Fruit fly (Drosophila melanogaster) whole organism, embryonic: ENCODE measurements around the gene uif.
A peak's percentile ranks its signal among the peaks of the same experiment; 100 is the strongest.

ENCODE experiments used
- Bdp1 ChIP-seq: fragments of 200-800 bp; sonication (Bioruptor generic); optimal IDR thresholded peaks from 3 replicates; lab custom pipeline; 2016; ENCODE audit warnings: missing biosample characterization, missing genetic modification characterization
- CG11093 ChIP-seq: fragments of 200-800 bp; sonication (Bioruptor generic); IDR thresholded peaks from 3 replicates; pipeline ENCODE4 v1.3.6; 2022; ENCODE audit warnings: missing biosample characterization, missing genetic modification characterization
- CG14014 ChIP-seq: fragments of 200-800 bp; sonication (Bioruptor generic); IDR thresholded peaks from 2 replicates; pipeline ENCODE4 v1.3.6; 2022; ENCODE audit warnings: missing biosample characterization, missing genetic modification characterization
- CG14710 ChIP-seq: fragments of 200-800 bp; sonication (Bioruptor generic); optimal IDR thresholded peaks from 3 replicates; lab custom pipeline; 2019; ENCODE audit warnings: missing biosample characterization, mild to moderate bottlenecking, missing genetic modification characterization, moderate library complexity
- CG1647 ChIP-seq: fragments of 200-800 bp; sonication (Bioruptor generic); optimal IDR thresholded peaks from 3 replicates; lab custom pipeline; 2016; ENCODE audit warnings: missing biosample characterization, missing genetic modification characterization
- CG16779 ChIP-seq: fragments of 200-800 bp; sonication (Bioruptor generic); IDR thresholded peaks from 2 replicates; pipeline ENCODE4 v1.3.6; 2022; ENCODE audit warnings: missing biosample characterization, missing genetic modification characterization
- CG16863 ChIP-seq: fragments of 200-800 bp; sonication (Bioruptor generic); optimal IDR thresholded peaks from 3 replicates; lab custom pipeline; 2016; ENCODE audit warnings: missing biosample characterization, missing genetic modification characterization
- CG17328 ChIP-seq: fragments of 200-800 bp; sonication (Bioruptor generic); IDR thresholded peaks from 2 replicates; pipeline ENCODE4 v1.3.6; 2022; ENCODE audit warnings: missing biosample characterization, missing genetic modification characterization
- CG18011 ChIP-seq: fragments of 200-800 bp; sonication (Bioruptor generic); optimal IDR thresholded peaks from 2 replicates; lab custom pipeline; 2017; ENCODE audit warnings: missing biosample characterization, missing genetic modification characterization, mild to moderate bottlenecking, moderate library complexity, missing genotype
- CG2678 ChIP-seq: fragments of 200-800 bp; sonication (Bioruptor generic); optimal IDR thresholded peaks from 3 replicates; lab custom pipeline; 2019; ENCODE audit warnings: missing biosample characterization, mild to moderate bottlenecking, missing genetic modification characterization, moderate library complexity
- CG3281 ChIP-seq: fragments of 200-800 bp; sonication (Bioruptor generic); optimal IDR thresholded peaks from 3 replicates; lab custom pipeline; 2017; ENCODE audit warnings: missing biosample characterization, mild to moderate bottlenecking, missing genetic modification characterization
- CG4854 ChIP-seq: fragments of 200-800 bp; sonication (Bioruptor generic); optimal IDR thresholded peaks from 2 replicates; lab custom pipeline; 2016; ENCODE audit warnings: missing biosample characterization, missing genetic modification characterization, inconsistent platforms
- CG6813 ChIP-seq: fragments of 200-800 bp; sonication (Bioruptor generic); optimal IDR thresholded peaks from 2 replicates; lab custom pipeline; 2017; ENCODE audit warnings: missing biosample characterization, missing genetic modification characterization, mild to moderate bottlenecking, moderate library complexity, missing genetic modification reagents
- CG7839 ChIP-seq: fragments of 200-800 bp; sonication (Bioruptor generic); optimal IDR thresholded peaks from 3 replicates; lab custom pipeline; 2018; ENCODE audit warnings: missing biosample characterization, mild to moderate bottlenecking, missing genetic modification characterization, moderate library complexity
- CG8388 ChIP-seq: fragments of 200-800 bp; sonication (Bioruptor generic); optimal IDR thresholded peaks from 2 replicates; lab custom pipeline; 2019; ENCODE audit warnings: missing biosample characterization, mild to moderate bottlenecking, missing genetic modification characterization, moderate library complexity
- CG8478 ChIP-seq: fragments of >200 bp; optimal IDR thresholded peaks from 2 replicates; lab custom pipeline; 2018
- CG8924 ChIP-seq: fragments of 200-800 bp; optimal IDR thresholded peaks from 3 replicates; lab custom pipeline; 2019; ENCODE audit warnings: missing biosample characterization, mild to moderate bottlenecking, missing genetic modification characterization, moderate library complexity
- CG9215 ChIP-seq: fragments of 200-800 bp; sonication (Bioruptor generic); IDR thresholded peaks from 2 replicates; pipeline ENCODE4 v1.3.6; 2022; ENCODE audit warnings: missing biosample characterization, missing genetic modification characterization
- CHES-1-like ChIP-seq: fragments of 200-800 bp; sonication (Bioruptor generic); optimal IDR thresholded peaks from 2 replicates; lab custom pipeline; 2016; ENCODE audit warnings: missing biosample characterization, missing genetic modification characterization
- CTCF ChIP-seq: fragments of 200-800 bp; sonication (Bioruptor generic); optimal IDR thresholded peaks from 2 replicates; lab custom pipeline; 2017; ENCODE audit warnings: missing biosample characterization, mild to moderate bottlenecking, missing genetic modification characterization, moderate library complexity
- Ets65A ChIP-seq: fragments of 200-800 bp; sonication (Bioruptor generic); peaks from one replicate; lab custom pipeline; 2016; ENCODE audit warnings: missing biosample characterization, missing genetic modification characterization
- Gsc ChIP-seq: fragments of 200-800 bp; sonication (Bioruptor generic); IDR thresholded peaks from 2 replicates; pipeline ENCODE4 v1.3.6; 2022; ENCODE audit warnings: missing biosample characterization, missing genetic modification characterization
- HLH54F ChIP-seq: fragments of 200-800 bp; sonication (Bioruptor generic); optimal IDR thresholded peaks from 3 replicates; lab custom pipeline; 2016; ENCODE audit warnings: missing biosample characterization, missing genetic modification characterization
- Hmr ChIP-seq: fragments of 200-800 bp; sonication (Bioruptor generic); optimal IDR thresholded peaks from 3 replicates; lab custom pipeline; 2017; ENCODE audit warnings: mild to moderate bottlenecking, missing biosample characterization, missing genetic modification reagents, missing genetic modification characterization
- Hr39 ChIP-seq: fragments of >200 bp; optimal IDR thresholded peaks from 2 replicates; lab custom pipeline; 2017
- MBD-R2 ChIP-seq: fragments of 200-800 bp; sonication (Bioruptor generic); IDR thresholded peaks from 2 replicates; pipeline ENCODE4 v1.3.6; 2022; ENCODE audit warnings: missing biosample characterization, missing genetic modification characterization
- NC2α ChIP-seq: fragments of 200-800 bp; sonication (Bioruptor generic); optimal IDR thresholded peaks from 2 replicates; lab custom pipeline; 2016; ENCODE audit warnings: missing biosample characterization, missing genetic modification characterization
- Opbp ChIP-seq: fragments of 200-800 bp; sonication (Bioruptor generic); IDR thresholded peaks from 3 replicates; pipeline ENCODE4 v1.3.6; 2022; ENCODE audit warnings: missing biosample characterization, missing genetic modification characterization; ENCODE audit not compliant: partially characterized antibody
- Six4 ChIP-seq: fragments of 200-800 bp; sonication (Bioruptor generic); optimal IDR thresholded peaks from 2 replicates; lab custom pipeline; 2016; ENCODE audit warnings: missing biosample characterization, missing genetic modification characterization
- Sry-δ ChIP-seq: fragments of 200-800 bp; sonication (Bioruptor generic); optimal IDR thresholded peaks from 2 replicates; lab custom pipeline; 2016; ENCODE audit warnings: missing biosample characterization, missing genetic modification characterization
- ash1 ChIP-seq: fragments of 200-800 bp; sonication (Bioruptor generic); optimal IDR thresholded peaks from 2 replicates; lab custom pipeline; 2018; ENCODE audit warnings: missing biosample characterization, mild to moderate bottlenecking, missing genetic modification characterization
- ato ChIP-seq: fragments of 200-800 bp; sonication (Bioruptor generic); IDR thresholded peaks from 2 replicates; pipeline ENCODE4 v1.3.6; 2022; ENCODE audit warnings: missing biosample characterization, missing genetic modification characterization; ENCODE audit not compliant: partially characterized antibody
- bbx ChIP-seq: fragments of 200-800 bp; sonication (Bioruptor generic); IDR thresholded peaks from 2 replicates; pipeline ENCODE4 v1.3.6; 2022; ENCODE audit warnings: missing biosample characterization, missing genetic modification characterization; ENCODE audit not compliant: partially characterized antibody
- br ChIP-seq: fragments of >200 bp; optimal IDR thresholded peaks from 2 replicates; lab custom pipeline; 2017
- chinmo ChIP-seq: fragments of 200-800 bp; sonication (Bioruptor generic); IDR thresholded peaks from 4 replicates; pipeline ENCODE4 v1.3.6; 2022; ENCODE audit warnings: missing biosample characterization, missing genetic modification characterization; ENCODE audit not compliant: partially characterized antibody
- corto ChIP-seq: fragments of 200-800 bp; sonication (Bioruptor generic); optimal IDR thresholded peaks from 2 replicates; lab custom pipeline; 2016; ENCODE audit warnings: missing biosample characterization, mild to moderate bottlenecking, missing genetic modification characterization, moderate library complexity
- dimm ChIP-seq: fragments of 200-800 bp; sonication (Bioruptor generic); IDR thresholded peaks from 2 replicates; pipeline ENCODE4 v1.3.6; 2022; ENCODE audit warnings: missing biosample characterization, missing genetic modification characterization
- eve ChIP-seq, 2 experiments: fragments of >200 bp; optimal IDR thresholded peaks; 2 replicates each; lab custom pipeline; 2017; ENCODE audit warnings: missing biosample characterization in 2 of 2, missing genetic modification characterization in 2 of 2
- hb ChIP-seq: fragments of 200-800 bp; sonication (Bioruptor generic); IDR thresholded peaks from 3 replicates; pipeline ENCODE4 v1.3.6; 2022; ENCODE audit warnings: missing biosample characterization, missing genetic modification characterization; ENCODE audit not compliant: partially characterized antibody
- insv ChIP-seq, 2 experiments: fragments of 200-800 bp; sonication (Bioruptor generic); optimal IDR thresholded peaks; 3 replicates each; lab custom pipeline; 2016 to 2018; ENCODE audit warnings: missing biosample characterization in 2 of 2, missing genetic modification characterization in 2 of 2
- inv ChIP-seq: fragments of 200-800 bp; sonication (Bioruptor generic); IDR thresholded peaks from 2 replicates; pipeline ENCODE4 v1.3.6; 2022; ENCODE audit warnings: missing biosample characterization, missing genetic modification characterization; ENCODE audit not compliant: partially characterized antibody
- lov ChIP-seq, 2 experiments: fragments of 200-800 bp in 1 of 2; fragments of >200 bp in 1 of 2; sonication (Bioruptor generic) in 1 of 2; IDR thresholded peaks in 1 of 2; optimal IDR thresholded peaks in 1 of 2; 2 replicates in 1 of 2; 3 replicates in 1 of 2; pipeline versions ENCODE4 v1.3.6 to Lab custom; 2017 to 2022; ENCODE audit warnings: missing biosample characterization in 1 of 2, missing genetic modification characterization in 1 of 2
- nom ChIP-seq: fragments of 200-800 bp; sonication (Bioruptor generic); optimal IDR thresholded peaks from 2 replicates; lab custom pipeline; 2017; ENCODE audit warnings: missing biosample characterization, missing genetic modification characterization, mild to moderate bottlenecking, moderate library complexity, missing genetic modification reagents
- org-1 ChIP-seq: fragments of 200-800 bp; sonication (Bioruptor generic); optimal IDR thresholded peaks from 2 replicates; lab custom pipeline; 2017; ENCODE audit warnings: missing biosample characterization, missing genetic modification characterization
- pzg ChIP-seq: fragments of 200-800 bp; sonication (Bioruptor generic); optimal IDR thresholded peaks from 3 replicates; lab custom pipeline; 2018; ENCODE audit warnings: missing biosample characterization, mild to moderate bottlenecking, missing genetic modification characterization, moderate library complexity
- schlank ChIP-seq: fragments of 200-800 bp; sonication (Bioruptor generic); optimal IDR thresholded peaks from 2 replicates; lab custom pipeline; 2018; ENCODE audit warnings: missing biosample characterization, mild to moderate bottlenecking, missing genetic modification characterization
- slbo ChIP-seq: fragments of 200-800 bp; sonication (Bioruptor generic); IDR thresholded peaks from 2 replicates; pipeline ENCODE4 v1.3.6; 2022; ENCODE audit warnings: missing biosample characterization, missing genetic modification characterization
- tup ChIP-seq: fragments of 200-800 bp; sonication (Bioruptor generic); optimal IDR thresholded peaks from 2 replicates; lab custom pipeline; 2016; ENCODE audit warnings: missing biosample characterization, mild to moderate bottlenecking, missing genetic modification characterization, moderate library complexity
- wek ChIP-seq: fragments of 200-800 bp; sonication (Bioruptor generic); optimal IDR thresholded peaks from 3 replicates; lab custom pipeline; 2018; ENCODE audit warnings: missing biosample characterization, mild to moderate bottlenecking, missing genetic modification characterization, moderate library complexity
- wor ChIP-seq: fragments of 200-800 bp; sonication (Bioruptor generic); IDR thresholded peaks from 2 replicates; pipeline ENCODE4 v1.3.6; 2022; ENCODE audit warnings: missing biosample characterization, missing genetic modification characterization

The uif gene

DNA sequence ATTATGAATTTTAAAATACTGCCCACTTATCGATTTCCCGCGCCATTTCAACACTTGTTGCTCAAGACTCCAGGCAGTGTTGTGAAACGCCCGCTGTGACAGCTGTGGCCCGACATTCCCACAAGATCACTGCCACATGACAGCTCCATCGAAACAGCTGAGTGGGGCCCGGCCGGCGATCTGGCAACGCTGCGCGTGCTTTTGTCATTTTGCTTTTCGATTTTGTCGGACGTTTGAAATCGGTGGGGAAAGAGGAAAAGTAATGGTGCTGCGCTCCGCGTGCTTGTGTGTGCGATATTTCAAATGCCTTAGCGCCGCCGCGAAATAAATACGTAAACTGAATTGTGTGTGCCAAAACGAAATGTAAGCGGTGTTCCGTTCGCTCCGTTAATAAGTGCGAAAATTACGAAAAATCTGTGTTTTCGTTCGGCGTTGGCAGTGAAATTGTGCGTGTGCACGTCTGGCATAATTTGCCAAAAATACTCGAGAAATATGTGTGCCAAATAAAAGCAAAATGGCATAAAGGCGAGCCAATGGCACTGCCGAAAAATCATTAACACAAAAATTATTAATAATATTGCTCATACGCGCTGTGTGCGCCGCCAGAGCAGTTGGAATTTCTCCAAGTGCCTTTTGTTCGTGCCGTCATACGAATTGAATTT is 32.1 kb upstream of the uif start (continued):
- TF ChIP-seq corto: no peak
- TF ChIP-seq hb (GFP tag; lab: Robert Waterston, UW): peak; percentile 11; the same call in 1 of the 3 replicates
- peak; percentile 70; the same call in 2 of the 3 replicates for TF ChIP-seq Opbp (GFP tag; lab: Robert Waterston, UW)
- no peak for TF ChIP-seq CG1647 (GFP tag; lab: Kevin White, UChicago)
- peak; percentile 31 for TF ChIP-seq nom
- TF ChIP-seq Hmr (GFP tag; lab: Kevin White, UChicago): peak; percentile 79
- peak; percentile 3 for TF ChIP-seq Six4
- TF ChIP-seq CG9215 (GFP tag; lab: Robert Waterston, UW): no peak
- TF ChIP-seq CTCF (GFP tag; lab: Kevin White, UChicago): no peak
- TF ChIP-seq CG3281 (GFP tag; lab: Kevin White, UChicago): peak; percentile 51
- TF ChIP-seq inv: peak; percentile 47; the same call in 1 of the 2 replicates
- TF ChIP-seq Ets65A: peak; percentile 68
- TF ChIP-seq CG8924: peak; percentile 44
- TF ChIP-seq chinmo (GFP tag; lab: Robert Waterston, UW): peak; percentile 92; the same call in 2 of the 4 replicates
- TF ChIP-seq dimm (GFP tag; lab: Robert Waterston, UW): no peak
- TF ChIP-seq CG7839: peak; percentile 61
- TF ChIP-seq CG6813 (GFP tag; lab: Kevin White, UChicago): peak; percentile 59
- TF ChIP-seq br (lab: Kevin White, UChicago): no peak
- peak; percentile 73 for TF ChIP-seq CHES-1-like (GFP tag; lab: Kevin White, UChicago)
- peak; percentile 34 for TF ChIP-seq HLH54F (GFP tag; lab: Kevin White, UChicago)
- TF ChIP-seq CG8388 (GFP tag; lab: Kevin White, UChicago): no peak
- peak; percentile 99 for TF ChIP-seq pzg (GFP tag; lab: Kevin White, UChicago)
- TF ChIP-seq MBD-R2 (GFP tag; lab: Robert Waterston, UW): peak; percentile 83
- no peak for TF ChIP-seq CG8478 (lab: Kevin White, UChicago)
- TF ChIP-seq CG14710 (tag; lab: Kevin White, UChicago): peak; percentile 61
- peak; percentile 75 for TF ChIP-seq slbo (GFP tag; lab: Robert Waterston, UW)
- TF ChIP-seq insv (GFP tag; optimal IDR thresholded peaks at IDR 0.05; lab: Kevin White, UChicago): peak in 1 of 2 experiments; percentile 28
- TF ChIP-seq CG18011 (GFP tag; lab: Kevin White, UChicago): no peak
- peak; percentile 56 for TF ChIP-seq schlank (tag; lab: Kevin White, UChicago)
- no peak for TF ChIP-seq wor (GFP tag; lab: Robert Waterston, UW)
- TF ChIP-seq Gsc (GFP tag; lab: Robert Waterston, UW): no peak
- TF ChIP-seq CG17328 (GFP tag; lab: Robert Waterston, UW): peak; percentile 64
- no peak for TF ChIP-seq CG16863 (GFP tag; lab: Kevin White, UChicago)
- TF ChIP-seq Hr39: no peak
- TF ChIP-seq CG11093 (GFP tag; lab: Robert Waterston, UW): no peak; the same call in 2 of the 3 replicates
- TF ChIP-seq CG2678 (tag; lab: Kevin White, UChicago): peak; percentile 49
- TF ChIP-seq Sry-δ (GFP tag; lab: Kevin White, UChicago): peak; percentile 72
- TF ChIP-seq tup (GFP tag; lab: Kevin White, UChicago): no peak
- TF ChIP-seq NC2α (GFP tag; lab: Kevin White, UChicago): no peak
- TF ChIP-seq Bdp1: peak; percentile 9
- no peak for TF ChIP-seq CG4854 (GFP tag; lab: Kevin White, UChicago)
- peak; percentile 58 for TF ChIP-seq CG16779
- no peak for TF ChIP-seq wek
- peak; percentile 47 for TF ChIP-seq org-1
- no peak for TF ChIP-seq lov (optimal IDR thresholded peaks at IDR 0.05; lab: Kevin White, UChicago)
- TF ChIP-seq lov (GFP tag; IDR thresholded peaks at IDR 0.05; lab: Robert Waterston, UW): 0 out of 3 replicates have a peak, but pooled peaks have one; percentile 59
- TF ChIP-seq bbx (GFP tag; lab: Robert Waterston, UW): peak; percentile 77
- peak; percentile 52 for TF ChIP-seq ash1 (GFP tag; lab: Kevin White, UChicago)
- peak; percentile 43; the same call in 1 of the 2 replicates for TF ChIP-seq CG14014
- TF ChIP-seq eve (GFP tag; optimal IDR thresholded peaks at IDR 0.05; lab: Kevin White, UChicago): peak in 1 of 2 experiments; percentile 83
- TF ChIP-seq ato (GFP tag; lab: Robert Waterston, UW): peak; percentile 91
